Worm (Caenorhabditis elegans): ENCODE data around the gene allo-1.

allo-1 gene

ce11 chrIV:10697022-10697979 lies at the start of gene allo-1 (continued):
- no peak for TF ChIP-seq php-3 (GFP tag; IDR thresholded peaks at IDR 0.05)
- TF ChIP-seq dpl-1 (GFP tag; optimal IDR thresholded peaks at IDR 0.05), result peak; percentile 82
- TF ChIP-seq nhr-28 (tag; optimal IDR thresholded peaks at IDR 0.05), result peak; percentile 80
- no peak for TF ChIP-seq snpc-4 (tag; optimal IDR thresholded peaks at IDR 0.05)
- TF ChIP-seq unc-62 (GFP tag; optimal IDR thresholded peaks at IDR 0.05 in 1 of 2), result peak in 1 of 2 experiments; percentile 28
- TF ChIP-seq unc-62 (tag; optimal IDR thresholded peaks at IDR 0.05), result no peak
- TF ChIP-seq mxl-2 (GFP tag; conservative IDR thresholded peaks at IDR 0.05), result no peak
- no peak for TF ChIP-seq nhr-10 (tag; optimal IDR thresholded peaks at IDR 0.05)
- peak; percentile 65 for TF ChIP-seq mxl-3 (GFP tag; optimal IDR thresholded peaks at IDR 0.05)
- peak; percentile 26; the same call in 1 of the 2 replicates for TF ChIP-seq hmg-1.1 (GFP tag; IDR thresholded peaks at IDR 0.05)
- TF ChIP-seq zfp-3 (GFP tag; conservative IDR thresholded peaks at IDR 0.05), result no peak
- TF ChIP-seq ces-1 (GFP tag; optimal IDR thresholded peaks at IDR 0.05), result no peak
- TF ChIP-seq F10B5.3 (tag; optimal IDR thresholded peaks at IDR 0.05), result no peak
- TF ChIP-seq mdt-29 (GFP tag; IDR thresholded peaks at IDR 0.05), result no peak
- no peak for TF ChIP-seq nhr-41 (GFP tag; IDR thresholded peaks at IDR 0.05)
- 0 out of 2 replicates have a peak, but pooled peaks have one; percentile 31 for TF ChIP-seq dmd-9 (GFP tag; IDR thresholded peaks at IDR 0.05)
- no peak for TF ChIP-seq skn-1 (tag; optimal IDR thresholded peaks at IDR 0.05)
- TF ChIP-seq egl-43 (GFP tag; IDR thresholded peaks at IDR 0.05), result no peak
- no peak for TF ChIP-seq Y75B8A.6 (GFP tag; IDR thresholded peaks at IDR 0.05)
- TF ChIP-seq cey-2 (tag; optimal IDR thresholded peaks at IDR 0.05; ENCODE audit: borderline replicate concordance, insufficient read depth), result no peak
- no peak for TF ChIP-seq set-16 (GFP tag; IDR thresholded peaks at IDR 0.05)
- peak; percentile 64 for TF ChIP-seq snpc-1.2 (GFP tag; IDR thresholded peaks at IDR 0.05)
- no peak for TF ChIP-seq ztf-7 (tag; optimal IDR thresholded peaks at IDR 0.05)
- no peak for TF ChIP-seq Y48G9A.11 (GFP tag; IDR thresholded peaks at IDR 0.05)
- no peak for TF ChIP-seq daf-16 (GFP tag; optimal IDR thresholded peaks at IDR 0.05)
- TF ChIP-seq daf-16 (tag; optimal IDR thresholded peaks at IDR 0.05), result peak; percentile 18
- TF ChIP-seq hlh-11 (tag; optimal IDR thresholded peaks at IDR 0.05), result peak; percentile 94
- peak; percentile 79 for TF ChIP-seq mep-1 (tag; optimal IDR thresholded peaks at IDR 0.05)
- TF ChIP-seq nhr-102 (tag; optimal IDR thresholded peaks at IDR 0.05), result no peak
- no peak for TF ChIP-seq arid-1 (GFP tag; conservative IDR thresholded peaks at IDR 0.05)
- no peak for TF ChIP-seq madf-9 (GFP tag; conservative IDR thresholded peaks at IDR 0.05)
- no peak for TF ChIP-seq nhr-111 (GFP tag; optimal IDR thresholded peaks at IDR 0.05)
- TF ChIP-seq Y5F2A.4 (GFP tag; optimal IDR thresholded peaks at IDR 0.05), result no peak
- TF ChIP-seq nhr-6 (tag; optimal IDR thresholded peaks at IDR 0.05), result peak; percentile 63
- TF ChIP-seq lsy-2 (tag; optimal IDR thresholded peaks at IDR 0.05), result peak; percentile 35 to 68
- TF ChIP-seq unc-130 (GFP tag; optimal IDR thresholded peaks at IDR 0.05), result no peak
- no peak for TF ChIP-seq attf-4 (tag; optimal IDR thresholded peaks at IDR 0.05)
- TF ChIP-seq mes-2 (tag; optimal IDR thresholded peaks at IDR 0.05; ENCODE audit: poor library complexity, severe bottlenecking), result no peak
- no peak for TF ChIP-seq T26A8.4 (GFP tag; IDR thresholded peaks at IDR 0.05)
- no peak for TF ChIP-seq R02D3.7 (tag; optimal IDR thresholded peaks at IDR 0.05)
- peak; percentile 97 for TF ChIP-seq hlh-30 (tag; optimal IDR thresholded peaks at IDR 0.05; ENCODE audit: insufficient read depth)
- no peak for TF ChIP-seq ceh-32 (tag; optimal IDR thresholded peaks at IDR 0.05; ENCODE audit: poor library complexity)
- no peak for TF ChIP-seq spr-1 (tag; optimal IDR thresholded peaks at IDR 0.05)
- no peak for TF ChIP-seq unc-39 (tag; optimal IDR thresholded peaks at IDR 0.05)
- TF ChIP-seq D1046.2 (GFP tag; IDR thresholded peaks at IDR 0.05), result no peak
- peak; percentile 78 for TF ChIP-seq dmd-6 (GFP tag; IDR thresholded peaks at IDR 0.05)
- no peak for TF ChIP-seq madf-5 (GFP tag; IDR thresholded peaks at IDR 0.05)
- TF ChIP-seq F37D6.2 (tag; optimal IDR thresholded peaks at IDR 0.05), result no peak
- no peak for TF ChIP-seq Y105C5A.15 (GFP tag; IDR thresholded peaks at IDR 0.05)
